Worm (Caenorhabditis elegans): Measurements from ENCODE around the gene F48C5.2.

The F48C5.2 gene

ce11 chrX:11467320-11467732 lies 13.2 kb upstream of the F48C5.2 start (continued):
- TF ChIP-seq snpc-1.2 (GFP tag; IDR thresholded peaks at IDR 0.05), result no peak
- no peak for TF ChIP-seq ZK546.5 (tag; optimal IDR thresholded peaks at IDR 0.05)
- no peak for TF ChIP-seq unc-130 (GFP tag; optimal IDR thresholded peaks at IDR 0.05)
- peak; percentile 90 for TF ChIP-seq hlh-30 (tag; optimal IDR thresholded peaks at IDR 0.05; ENCODE audit: insufficient read depth)
- TF ChIP-seq T20F7.1 (GFP tag; optimal IDR thresholded peaks at IDR 0.05), result no peak
- TF ChIP-seq nhr-28 (tag; optimal IDR thresholded peaks at IDR 0.05), result no peak
- no peak for TF ChIP-seq Y5F2A.4 (GFP tag; optimal IDR thresholded peaks at IDR 0.05)
- TF ChIP-seq hif-1 (tag; optimal IDR thresholded peaks at IDR 0.05), result peak in 1 of 2 experiments; percentile 70
- TF ChIP-seq ztf-7 (tag; optimal IDR thresholded peaks at IDR 0.05), result no peak
- peak; percentile 89 for TF ChIP-seq mep-1 (tag; optimal IDR thresholded peaks at IDR 0.05)
- TF ChIP-seq lin-1 (GFP tag; IDR thresholded peaks at IDR 0.05), result no peak
- no peak for TF ChIP-seq spr-3 (GFP tag; optimal IDR thresholded peaks at IDR 0.05)
- TF ChIP-seq php-3 (GFP tag; IDR thresholded peaks at IDR 0.05), result no peak
- peak; percentile 48 to 92 for TF ChIP-seq mdl-1 (tag; optimal IDR thresholded peaks at IDR 0.05)
- peak; percentile 7 for TF ChIP-seq dve-1 (tag; optimal IDR thresholded peaks at IDR 0.05; ENCODE audit: insufficient read depth)
- no peak for TF ChIP-seq Y105C5A.15 (GFP tag; IDR thresholded peaks at IDR 0.05)
- peak; percentile 9 for TF ChIP-seq nhr-6 (tag; optimal IDR thresholded peaks at IDR 0.05)
- TF ChIP-seq lin-38 (GFP tag; IDR thresholded peaks at IDR 0.05), result 0 out of 2 replicates have a peak, but pooled peaks have one; percentile 19
- TF ChIP-seq Y75B8A.6 (GFP tag; IDR thresholded peaks at IDR 0.05), result no peak
- peak; percentile 67 for TF ChIP-seq set-16 (GFP tag; IDR thresholded peaks at IDR 0.05)
- no peak for TF ChIP-seq ces-1 (GFP tag; optimal IDR thresholded peaks at IDR 0.05)
- peak; percentile 66 for TF ChIP-seq F37D6.2 (tag; optimal IDR thresholded peaks at IDR 0.05)
- peak; percentile 80 for TF ChIP-seq ctbp-1 (GFP tag; IDR thresholded peaks at IDR 0.05)
- TF ChIP-seq dmd-9 (GFP tag; IDR thresholded peaks at IDR 0.05), result no peak
- no peak for TF ChIP-seq nhr-41 (GFP tag; IDR thresholded peaks at IDR 0.05)
- TF ChIP-seq fos-1 (tag; optimal IDR thresholded peaks at IDR 0.05), result no peak
- TF ChIP-seq egl-43 (GFP tag; IDR thresholded peaks at IDR 0.05), result peak; percentile 34; the same call in 1 of the 2 replicates
- peak in 1 of 2 experiments; percentile 15 for TF ChIP-seq daf-16 (GFP tag; optimal IDR thresholded peaks at IDR 0.05)
- no peak for TF ChIP-seq daf-16 (tag; optimal IDR thresholded peaks at IDR 0.05)
- TF ChIP-seq ceh-62 (tag; optimal IDR thresholded peaks at IDR 0.05), result no peak
- 0 out of 2 replicates have a peak, but pooled peaks have one; percentile 16 for TF ChIP-seq saeg-2 (GFP tag; IDR thresholded peaks at IDR 0.05)
- no peak for TF ChIP-seq nhr-111 (GFP tag; optimal IDR thresholded peaks at IDR 0.05)
- no peak for TF ChIP-seq ztf-11 (tag; optimal IDR thresholded peaks at IDR 0.05)
- peak; percentile 90 for TF ChIP-seq fkh-10 (GFP tag; optimal IDR thresholded peaks at IDR 0.05)
- TF ChIP-seq nhr-42 (GFP tag; IDR thresholded peaks at IDR 0.05), result no peak
- no peak for TF ChIP-seq vab-7 (GFP tag; IDR thresholded peaks at IDR 0.05)

- TF ChIP-seq pqm-1 (tag; optimal IDR thresholded peaks at IDR 0.05) (peak; percentile 41), php-3 (GFP tag; IDR thresholded peaks at IDR 0.05) (peak; percentile 72), nhr-28 (tag; optimal IDR thresholded peaks at IDR 0.05) (peak; percentile 53), ceh-44 (GFP tag; IDR thresholded peaks at IDR 0.05) (no peak), ces-1 (GFP tag; optimal IDR thresholded peaks at IDR 0.05) (no peak), mdt-29 (GFP tag; IDR thresholded peaks at IDR 0.05) (no peak), tag-97 (GFP tag; IDR thresholded peaks at IDR 0.05) (no peak), dve-1 (tag; optimal IDR thresholded peaks at IDR 0.05; ENCODE audit: insufficient read depth) (peak; percentile 22), pha-4 (GFP tag; IDR thresholded peaks at IDR 0.05) (no peak), pha-4 (tag; optimal IDR thresholded peaks at IDR 0.05) (peak; percentile 56), mes-2 (tag; optimal IDR thresholded peaks at IDR 0.05; ENCODE audit: poor library complexity, severe bottlenecking) (peak; percentile 11), dmd-6 (GFP tag; IDR thresholded peaks at IDR 0.05) (peak; percentile 61)
Observed at ce11 chrX:11466444-11467319, 12.6 kb upstream of the F48C5.2 start.

All from whole organism, L4 larva.